Worm (Caenorhabditis elegans) whole organism, L4 larva: ENCODE results near the gene srh-7.

Experiments used
- F10B5.3 ChIP-seq: sonication (generic microtip); optimal IDR thresholded peaks from 2 replicates; lab custom pipeline; 2016; ENCODE audit warnings: mild to moderate bottlenecking, missing genetic modification characterization, missing compliant biosample characterization
- aha-1 ChIP-seq: fragments of 150-350 bp; peaks from one replicate; lab custom pipeline; 2014; ENCODE audit warnings: missing biosample characterization, missing genetic modification characterization
- aly-2 ChIP-seq: sonication (generic microtip); optimal IDR thresholded peaks from 2 replicates; lab custom pipeline; 2018; ENCODE audit warnings: missing biosample characterization, missing genetic modification characterization
- ama-1 ChIP-seq: fragments of 150-350 bp; optimal IDR thresholded peaks from 2 replicates; lab custom pipeline; 2014; ENCODE audit warnings: inconsistent platforms, mixed read lengths
- attf-4 ChIP-seq: sonication (generic microtip); optimal IDR thresholded peaks from 3 replicates; lab custom pipeline; 2017; ENCODE audit warnings: missing biosample characterization, missing genetic modification characterization
- ceh-20 ChIP-seq: fragments of 200-800 bp; sonication (Bioruptor generic); IDR thresholded peaks from 2 replicates; pipeline ENCODE4 v1.3.6; 2022; ENCODE audit warnings: missing genetic modification reagents, missing genetic modification characterization, missing compliant biosample characterization
- ceh-32 ChIP-seq: sonication (generic microtip); optimal IDR thresholded peaks from 2 replicates; lab custom pipeline; 2016; ENCODE audit warnings: mild to moderate bottlenecking, missing genetic modification characterization, missing compliant biosample characterization; ENCODE audit not compliant: poor library complexity
- ceh-62 ChIP-seq: sonication (generic microtip); optimal IDR thresholded peaks from 2 replicates; lab custom pipeline; 2017; ENCODE audit warnings: missing biosample characterization, missing genetic modification characterization
- daf-16 ChIP-seq, 3 experiments: sonication (generic microtip); optimal IDR thresholded peaks; 2 replicates each; lab custom pipeline; 2016 to 2017; ENCODE audit warnings: missing genetic modification characterization in 3 of 3, missing genetic modification reagents in 3 of 3, mild to moderate bottlenecking in 2 of 3, missing compliant biosample characterization in 2 of 3, missing biosample characterization in 1 of 3, moderate library complexity in 1 of 3
- daf-8 ChIP-seq: fragments of 200-800 bp; sonication (Bioruptor generic); IDR thresholded peaks from 2 replicates; pipeline ENCODE4 v1.3.6; 2022; ENCODE audit warnings: missing genetic modification characterization, missing compliant biosample characterization
- dmd-6 ChIP-seq: fragments of 200-800 bp; sonication (Bioruptor generic); IDR thresholded peaks from 2 replicates; pipeline ENCODE4 v1.3.6; 2022; ENCODE audit warnings: missing genetic modification reagents, missing genetic modification characterization, missing compliant biosample characterization
- dmd-8 ChIP-seq: fragments of 200-800 bp; sonication (Bioruptor generic); IDR thresholded peaks from 2 replicates; pipeline ENCODE4 v1.3.6; 2022; ENCODE audit warnings: missing genetic modification characterization, missing compliant biosample characterization
- duxl-1 ChIP-seq: sonication (generic microtip); optimal IDR thresholded peaks from 2 replicates; lab custom pipeline; 2016; ENCODE audit warnings: mild to moderate bottlenecking, missing genetic modification characterization, moderate library complexity, missing compliant biosample characterization; ENCODE audit not compliant: poor library complexity
- dve-1 ChIP-seq: sonication (generic microtip); optimal IDR thresholded peaks from 2 replicates; lab custom pipeline; 2017; ENCODE audit warnings: antibody characterized with exemption, mild to moderate bottlenecking, missing genetic modification characterization, missing compliant biosample characterization; ENCODE audit not compliant: insufficient read depth
- egl-27 ChIP-seq: sonication (generic microtip); optimal IDR thresholded peaks from 3 replicates; lab custom pipeline; 2017; ENCODE audit warnings: missing biosample characterization, missing genetic modification reagents, missing genetic modification characterization
- fkh-10 ChIP-seq: fragments of 150-350 bp; optimal IDR thresholded peaks from 2 replicates; lab custom pipeline; 2014; ENCODE audit warnings: missing biosample characterization, missing genetic modification reagents, missing genetic modification characterization
- hlh-11 ChIP-seq: fragments of 200-800 bp; sonication (Bioruptor generic); optimal IDR thresholded peaks from 2 replicates; lab custom pipeline; 2018; ENCODE audit warnings: mild to moderate bottlenecking, missing genetic modification characterization, missing compliant biosample characterization
- hlh-30 ChIP-seq: sonication (generic microtip); optimal IDR thresholded peaks from 2 replicates; lab custom pipeline; 2017; ENCODE audit warnings: antibody characterized with exemption, mild to moderate bottlenecking, missing genetic modification characterization, missing compliant biosample characterization; ENCODE audit not compliant: insufficient read depth
- lim-7 ChIP-seq: fragments of 200-800 bp; sonication (Bioruptor generic); IDR thresholded peaks from 2 replicates; pipeline ENCODE4 v1.3.6; 2022; ENCODE audit warnings: missing genetic modification characterization, missing compliant biosample characterization
- lin-15B ChIP-seq: fragments of 150-350 bp; sonication (generic microtip); optimal IDR thresholded peaks from 3 replicates; lab custom pipeline; 2014; ENCODE audit warnings: missing biosample characterization, missing genetic modification characterization
- lin-38 ChIP-seq: fragments of 200-800 bp; sonication (Bioruptor generic); IDR thresholded peaks from 2 replicates; pipeline ENCODE4 v1.3.6; 2022; ENCODE audit warnings: missing genetic modification reagents, missing genetic modification characterization, missing compliant biosample characterization
- lin-39 ChIP-seq: fragments of 150-350 bp; optimal IDR thresholded peaks from 2 replicates; lab custom pipeline; 2014; ENCODE audit warnings: missing biosample characterization, missing genetic modification reagents, missing genetic modification characterization
- lir-3 ChIP-seq: sonication (generic microtip); optimal IDR thresholded peaks from 2 replicates; lab custom pipeline; 2016; ENCODE audit warnings: mild to moderate bottlenecking, missing genetic modification characterization, missing compliant biosample characterization
- lsy-2 ChIP-seq, 2 experiments: fragments of 150-350 bp in 1 of 2; sonication (generic microtip) in 1 of 2; optimal IDR thresholded peaks; 2 replicates each; lab custom pipeline; 2014 to 2017; ENCODE audit warnings: missing biosample characterization in 2 of 2, missing genetic modification characterization in 2 of 2
- mdl-1 ChIP-seq, 2 experiments: fragments of 150-350 bp in 1 of 2; sonication (generic microtip) in 1 of 2; optimal IDR thresholded peaks; 2 replicates each; lab custom pipeline; 2014 to 2017; ENCODE audit warnings: missing biosample characterization in 2 of 2, missing genetic modification characterization in 2 of 2
- mxl-2 ChIP-seq: fragments of 200-800 bp; sonication (Bioruptor generic); conservative IDR thresholded peaks from 2 replicates; pipeline ENCODE4 v1.3.6; 2022; ENCODE audit warnings: missing genetic modification reagents, missing genetic modification characterization, missing compliant biosample characterization
- mxl-3 ChIP-seq: fragments of 200-800 bp; sonication (Bioruptor generic); optimal IDR thresholded peaks from 2 replicates; lab custom pipeline; 2018; ENCODE audit warnings: mild to moderate bottlenecking, missing genetic modification characterization, missing compliant biosample characterization
- nhr-10 ChIP-seq: fragments of 150-350 bp; optimal IDR thresholded peaks from 2 replicates; lab custom pipeline; 2014; ENCODE audit warnings: missing biosample characterization, missing genetic modification characterization
- nhr-102 ChIP-seq: sonication (generic microtip); optimal IDR thresholded peaks from 2 replicates; lab custom pipeline; 2016; ENCODE audit warnings: mild to moderate bottlenecking, missing genetic modification characterization, moderate library complexity, missing compliant biosample characterization
- nhr-11 ChIP-seq: fragments of 150-350 bp; optimal IDR thresholded peaks from 2 replicates; lab custom pipeline; 2014; ENCODE audit warnings: missing biosample characterization, missing genetic modification characterization
- nhr-25 ChIP-seq: sonication (generic microtip); optimal IDR thresholded peaks from 2 replicates; lab custom pipeline; 2017; ENCODE audit warnings: missing genetic modification characterization, mild to moderate bottlenecking, missing compliant biosample characterization, antibody characterized with exemption, moderate library complexity, borderline replicate concordance; ENCODE audit not compliant: insufficient read depth
- nhr-28 ChIP-seq: fragments of 150-350 bp; optimal IDR thresholded peaks from 2 replicates; lab custom pipeline; 2014; ENCODE audit warnings: missing biosample characterization, missing genetic modification characterization
- nhr-48 ChIP-seq: sonication (generic microtip); optimal IDR thresholded peaks from 2 replicates; lab custom pipeline; 2016; ENCODE audit warnings: mild to moderate bottlenecking, missing genetic modification characterization, missing compliant biosample characterization
- rbr-2 ChIP-seq: sonication (generic microtip); optimal IDR thresholded peaks from 2 replicates; lab custom pipeline; 2016; ENCODE audit warnings: missing genotype, missing genetic modification characterization, missing compliant biosample characterization
- sdz-12 ChIP-seq: fragments of 200-800 bp; sonication (Bioruptor generic); optimal IDR thresholded peaks from 2 replicates; lab custom pipeline; 2018; ENCODE audit warnings: mild to moderate bottlenecking, missing genetic modification characterization, missing compliant biosample characterization
- set-16 ChIP-seq: fragments of 200-800 bp; sonication (Bioruptor generic); IDR thresholded peaks from 2 replicates; pipeline ENCODE4 v1.3.6; 2022; ENCODE audit warnings: missing genetic modification reagents, missing genetic modification characterization, missing compliant biosample characterization
- skn-1 ChIP-seq: fragments of 150-350 bp; optimal IDR thresholded peaks from 2 replicates; lab custom pipeline; 2014; ENCODE audit warnings: missing biosample characterization, missing genetic modification characterization
- unc-39 ChIP-seq: sonication (generic microtip); optimal IDR thresholded peaks from 2 replicates; lab custom pipeline; 2017; ENCODE audit warnings: missing biosample characterization, missing genetic modification characterization
- unc-62 ChIP-seq, 3 experiments: fragments of 150-350 bp in 1 of 3; sonication (generic microtip); optimal IDR thresholded peaks in 2 of 3; peaks in 1 of 3; 1 replicate in 1 of 3; 2 replicates in 2 of 3; lab custom pipeline; 2014 to 2017; ENCODE audit warnings: missing biosample characterization in 3 of 3, missing genetic modification characterization in 3 of 3, missing genetic modification reagents in 3 of 3, missing genotype in 1 of 3
- vab-7 ChIP-seq: fragments of 200-800 bp; sonication (Bioruptor generic); IDR thresholded peaks from 2 replicates; pipeline ENCODE4 v1.3.6; 2022; ENCODE audit warnings: missing genetic modification reagents, missing genetic modification characterization, missing compliant biosample characterization
- zfp-3 ChIP-seq: fragments of 200-800 bp; sonication (Bioruptor generic); conservative IDR thresholded peaks from 2 replicates; pipeline ENCODE4 v1.3.6; 2022; ENCODE audit warnings: missing genetic modification reagents, missing genetic modification characterization, missing compliant biosample characterization
- zip-2 ChIP-seq: fragments of 150-350 bp; optimal IDR thresholded peaks from 2 replicates; lab custom pipeline; 2014; ENCODE audit warnings: missing biosample characterization, missing genetic modification characterization

Gene srh-7

ce11 chrV:3979819-3980218 is 28.2 kb upstream of the srh-7 start, which contains the start of gene nlp-31:
nlp-31 (plus strand) TSS chrV:3980055.
- no peak for TF ChIP-seq daf-16 (GFP tag; optimal IDR thresholded peaks at IDR 0.05; lab: Kevin White, UChicago)
- TF ChIP-seq daf-16 (tag; optimal IDR thresholded peaks at IDR 0.05; lab: Kevin White, UChicago), result no peak
- TF ChIP-seq ceh-62 (tag; lab: Kevin White, UChicago), result no peak
- no peak for TF ChIP-seq duxl-1 (tag; lab: Kevin White, UChicago)
- no peak for TF ChIP-seq lsy-2 (tag; optimal IDR thresholded peaks at IDR 0.05; lab: Kevin White, UChicago)
- TF ChIP-seq hlh-11 (tag; lab: Kevin White, UChicago), result peak; percentile 79
- TF ChIP-seq dmd-6 (GFP tag; lab: Robert Waterston, UW), result 0 out of 2 replicates have a peak, but pooled peaks have one; percentile 17
- TF ChIP-seq unc-62 (GFP tag; optimal IDR thresholded peaks at IDR 0.05 in 1 of 2; lab: Kevin White, UChicago), result peak in 1 of 2 experiments; percentile 63
- TF ChIP-seq unc-62 (tag; optimal IDR thresholded peaks at IDR 0.05; lab: Kevin White, UChicago), result no peak
- TF ChIP-seq mdl-1 (tag; optimal IDR thresholded peaks at IDR 0.05; lab: Kevin White, UChicago), result peak in 1 of 2 experiments; percentile 75
- TF ChIP-seq ama-1 (lab: Kevin White, UChicago), result no peak
- no peak for TF ChIP-seq unc-39 (tag; lab: Kevin White, UChicago)
- TF ChIP-seq egl-27, result no peak
- TF ChIP-seq set-16 (GFP tag; lab: Robert Waterston, UW), result no peak
- TF ChIP-seq lir-3 (tag; lab: Kevin White, UChicago), result no peak
- TF ChIP-seq nhr-25, result peak; percentile 74
- no peak for TF ChIP-seq daf-8
- peak; percentile 68 for TF ChIP-seq mxl-3
- no peak for TF ChIP-seq ceh-32 (tag; lab: Kevin White, UChicago)
- 0 out of 2 replicates have a peak, but pooled peaks have one; percentile 14 for TF ChIP-seq ceh-20 (GFP tag; lab: Robert Waterston, UW)
- TF ChIP-seq dve-1 (tag; lab: Kevin White, UChicago), result no peak
- TF ChIP-seq sdz-12, result no peak
- no peak for TF ChIP-seq zfp-3 (GFP tag; lab: Robert Waterston, UW)
- no peak for TF ChIP-seq nhr-48
- TF ChIP-seq nhr-10 (tag; lab: Kevin White, UChicago), result peak; percentile 71
- peak; percentile 74 for TF ChIP-seq nhr-28 (tag; lab: Kevin White, UChicago)
- no peak for TF ChIP-seq mxl-2 (GFP tag; lab: Robert Waterston, UW)
- peak; percentile 15 for TF ChIP-seq nhr-11
- TF ChIP-seq hlh-30 (tag; lab: Kevin White, UChicago), result peak; percentile 30
- TF ChIP-seq attf-4 (tag; lab: Kevin White, UChicago), result no peak
- no peak for TF ChIP-seq rbr-2
- TF ChIP-seq nhr-102 (tag; lab: Kevin White, UChicago), result peak; percentile 29
- no peak for TF ChIP-seq lin-38
- no peak for TF ChIP-seq lin-39 (tag; lab: Kevin White, UChicago)
- TF ChIP-seq aha-1 (tag; lab: Kevin White, UChicago), result no peak

DNA sequence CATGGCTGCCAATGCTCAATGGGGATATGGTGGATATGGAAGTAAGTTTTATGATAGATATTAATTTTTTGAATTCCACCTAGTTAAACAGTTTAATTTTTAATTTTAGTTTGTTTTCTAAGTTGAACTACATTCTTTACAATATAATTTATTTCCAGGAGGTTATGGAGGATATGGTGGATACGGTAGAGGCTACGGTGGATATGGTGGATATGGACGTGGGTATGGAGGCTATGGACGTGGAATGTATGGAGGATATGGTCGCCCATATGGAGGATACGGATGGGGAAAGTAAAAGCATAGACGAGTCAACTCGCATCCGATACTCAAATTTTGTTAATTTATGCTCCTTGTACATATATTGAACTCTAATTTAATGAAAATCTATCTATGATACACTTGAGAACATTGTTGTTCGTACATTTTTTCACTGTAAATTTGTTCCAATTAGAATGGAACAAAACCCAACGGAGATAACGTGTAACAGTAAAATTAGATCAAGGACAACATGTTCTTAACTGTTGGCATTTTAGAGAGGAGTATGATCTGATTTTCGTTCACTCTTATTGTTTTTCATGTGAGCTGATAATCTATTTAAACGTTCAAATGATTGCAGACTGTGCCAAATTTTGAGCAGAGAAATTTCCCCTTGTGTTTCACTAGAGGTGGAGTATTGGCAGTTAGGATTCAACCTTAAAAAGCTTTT is 27.6 kb upstream of the srh-7 start:
- no peak for TF ChIP-seq zip-2
- TF ChIP-seq vab-7, result no peak
- TF ChIP-seq aly-2 (tag; lab: Kevin White, UChicago), result no peak
- TF ChIP-seq rbr-2, result no peak
- no peak for TF ChIP-seq lin-38
- TF ChIP-seq fkh-10 (GFP tag; lab: Kevin White, UChicago), result no peak
- no peak for TF ChIP-seq skn-1 (tag; lab: Kevin White, UChicago)
- TF ChIP-seq lim-7, result no peak
- TF ChIP-seq duxl-1 (tag; lab: Kevin White, UChicago), result no peak
- no peak for TF ChIP-seq lin-15B (tag; lab: Kevin White, UChicago)
- TF ChIP-seq aha-1 (tag; lab: Kevin White, UChicago), result peak; percentile 98
- TF ChIP-seq unc-62 (GFP tag; optimal IDR thresholded peaks at IDR 0.05 in 1 of 2; lab: Kevin White, UChicago), result peak in 1 of 2 experiments; percentile 84
- TF ChIP-seq unc-62 (tag; optimal IDR thresholded peaks at IDR 0.05; lab: Kevin White, UChicago), result no peak
- no peak for TF ChIP-seq dmd-8 (GFP tag; lab: Robert Waterston, UW)
- TF ChIP-seq F10B5.3 (tag; lab: Kevin White, UChicago), result no peak
